Fruit fly (Drosophila melanogaster): ENCODE measurements around the gene mRpL55.

mRpL55 gene

dm6 chr3R:19088962-19089597, 5.6 kb downstream of the mRpL55 start:
- TF ChIP-seq brk (GFP tag; optimal IDR thresholded peaks at IDR 0.05) (no peak), Rel (GFP tag; optimal IDR thresholded peaks at IDR 0.05) (no peak), Rel (tag; optimal IDR thresholded peaks at IDR 0.05) (no peak), Abd-B (GFP tag; optimal IDR thresholded peaks at IDR 0.05) (no peak), tai (GFP tag; optimal IDR thresholded peaks at IDR 0.05) (no peak), br (GFP tag; optimal IDR thresholded peaks at IDR 0.05) (no peak), rgr (GFP tag; optimal IDR thresholded peaks at IDR 0.05) (no peak), Myc (optimal IDR thresholded peaks at IDR 0.05) (no peak), Hnf4 (GFP tag; optimal IDR thresholded peaks at IDR 0.05) (no peak), dmrt93B (GFP tag; optimal IDR thresholded peaks at IDR 0.05) (no peak), Dif (GFP tag; optimal IDR thresholded peaks at IDR 0.05; ENCODE audit: partially characterized antibody) (no peak), usp (GFP tag; optimal IDR thresholded peaks at IDR 0.05) (no peak), CG32264 (GFP tag; optimal IDR thresholded peaks at IDR 0.05) (no peak)

- TF ChIP-seq ey (GFP tag; optimal IDR thresholded peaks at IDR 0.05) (no peak), h (GFP tag; optimal IDR thresholded peaks at IDR 0.05) (peak; percentile 31), br (GFP tag; optimal IDR thresholded peaks at IDR 0.05) (no peak)
Observed at dm6 chr3R:19080656-19081364, 13.9 kb downstream of the mRpL55 start.

- TF ChIP-seq ey (GFP tag; optimal IDR thresholded peaks at IDR 0.05) (no peak), Abd-B (GFP tag; optimal IDR thresholded peaks at IDR 0.05) (no peak), br (GFP tag; optimal IDR thresholded peaks at IDR 0.05) (no peak), sage (GFP tag; optimal IDR thresholded peaks at IDR 0.05) (no peak), Hnf4 (GFP tag; optimal IDR thresholded peaks at IDR 0.05) (no peak), Hr83 (GFP tag; optimal IDR thresholded peaks at IDR 0.05; ENCODE audit: poor library complexity, severe bottlenecking) (no peak), dsf (GFP tag; optimal IDR thresholded peaks at IDR 0.05; ENCODE audit: borderline replicate concordance) (no peak), Mio (GFP tag; optimal IDR thresholded peaks at IDR 0.05) (no peak), lola (GFP tag; optimal IDR thresholded peaks at IDR 0.05) (no peak), OdsH (GFP tag; optimal IDR thresholded peaks at IDR 0.05) (no peak), Jra (GFP tag; optimal IDR thresholded peaks at IDR 0.05) (no peak), CrebA (GFP tag; optimal IDR thresholded peaks at IDR 0.05; ENCODE audit: borderline replicate concordance) (no peak), psq (GFP tag; optimal IDR thresholded peaks at IDR 0.05) (no peak), h (GFP tag; optimal IDR thresholded peaks at IDR 0.05) (no peak)
Observed at dm6 chr3R:19079140-19079539, 15.6 kb downstream of the mRpL55 start.

dm6 chr3R:19077856-19078255, 16.8 kb downstream of the mRpL55 start:
- TF ChIP-seq br (GFP tag; optimal IDR thresholded peaks at IDR 0.05) (no peak), Mio (GFP tag; optimal IDR thresholded peaks at IDR 0.05) (no peak), psq (GFP tag; optimal IDR thresholded peaks at IDR 0.05) (no peak), Myc (optimal IDR thresholded peaks at IDR 0.05) (no peak), GATAd (GFP tag; optimal IDR thresholded peaks at IDR 0.05) (no peak), Abd-B (GFP tag; optimal IDR thresholded peaks at IDR 0.05) (no peak), dsf (GFP tag; optimal IDR thresholded peaks at IDR 0.05; ENCODE audit: borderline replicate concordance) (no peak)

- TF ChIP-seq br (GFP tag; optimal IDR thresholded peaks at IDR 0.05): no peak
- TF ChIP-seq N (GFP tag; optimal IDR thresholded peaks at IDR 0.05): no peak
- no peak for TF ChIP-seq CrebA (GFP tag; optimal IDR thresholded peaks at IDR 0.05; ENCODE audit: borderline replicate concordance)
- no peak for TF ChIP-seq psq (GFP tag; optimal IDR thresholded peaks at IDR 0.05)
- TF ChIP-seq sage (GFP tag; optimal IDR thresholded peaks at IDR 0.05): no peak
- TF ChIP-seq usp (GFP tag; optimal IDR thresholded peaks at IDR 0.05): no peak
- no peak for TF ChIP-seq Hnf4 (GFP tag; optimal IDR thresholded peaks at IDR 0.05)
- no peak for TF ChIP-seq Rel (GFP tag; optimal IDR thresholded peaks at IDR 0.05)
- no peak for TF ChIP-seq Rel (tag; optimal IDR thresholded peaks at IDR 0.05)
- no peak for TF ChIP-seq Hr83 (GFP tag; optimal IDR thresholded peaks at IDR 0.05; ENCODE audit: poor library complexity, severe bottlenecking)
- TF ChIP-seq Hr78 (GFP tag; optimal IDR thresholded peaks at IDR 0.05): no peak
- no peak for TF ChIP-seq Myc (optimal IDR thresholded peaks at IDR 0.05)
Observed at dm6 chr3R:19075135-19075534, 19.6 kb downstream of the mRpL55 start.

- TF ChIP-seq lola (GFP tag; optimal IDR thresholded peaks at IDR 0.05) (no peak), br (GFP tag; optimal IDR thresholded peaks at IDR 0.05) (no peak), psq (GFP tag; optimal IDR thresholded peaks at IDR 0.05) (no peak), fru (GFP tag; optimal IDR thresholded peaks at IDR 0.05) (peak; percentile 38), Dfd (GFP tag; optimal IDR thresholded peaks at IDR 0.05) (no peak), CG9705 (GFP tag; optimal IDR thresholded peaks at IDR 0.05) (no peak), Jra (GFP tag; optimal IDR thresholded peaks at IDR 0.05) (no peak), N (GFP tag; optimal IDR thresholded peaks at IDR 0.05) (no peak), Hnf4 (GFP tag; optimal IDR thresholded peaks at IDR 0.05) (no peak), usp (GFP tag; optimal IDR thresholded peaks at IDR 0.05) (no peak), jim (GFP tag; optimal IDR thresholded peaks at IDR 0.05) (no peak), tai (GFP tag; optimal IDR thresholded peaks at IDR 0.05) (no peak), woc (GFP tag; optimal IDR thresholded peaks at IDR 0.05) (no peak), Dif (GFP tag; optimal IDR thresholded peaks at IDR 0.05; ENCODE audit: partially characterized antibody) (no peak), dl (GFP tag; optimal IDR thresholded peaks at IDR 0.05; ENCODE audit: insufficient read depth in 1 of 2, partially characterized antibody in 2 of 2) (no peak), Myc (optimal IDR thresholded peaks at IDR 0.05) (no peak), ey (GFP tag; optimal IDR thresholded peaks at IDR 0.05) (peak; percentile 21), Mio (GFP tag; optimal IDR thresholded peaks at IDR 0.05) (no peak), rgr (GFP tag; optimal IDR thresholded peaks at IDR 0.05) (peak; percentile 3), dmrt93B (GFP tag; optimal IDR thresholded peaks at IDR 0.05) (no peak), Hr78 (GFP tag; optimal IDR thresholded peaks at IDR 0.05) (no peak), OdsH (GFP tag; optimal IDR thresholded peaks at IDR 0.05) (no peak), foxo (GFP tag; optimal IDR thresholded peaks at IDR 0.05) (peak in 1 of 2 experiments; percentile 47), dsf (GFP tag; optimal IDR thresholded peaks at IDR 0.05; ENCODE audit: borderline replicate concordance) (no peak)
Observed at dm6 chr3R:19074207-19074606, 20.5 kb downstream of the mRpL55 start.
